Worm (Caenorhabditis elegans): ENCODE data around the gene dpy-18.

ce11 chrIII:11378910-11379309 lies 1.1 kb upstream of the dpy-18 start:
- TF ChIP-seq flt-1 (GFP tag; IDR thresholded peaks at IDR 0.05) (no peak), ztf-23 (GFP tag; IDR thresholded peaks at IDR 0.05) (no peak), cog-1 (tag; optimal IDR thresholded peaks at IDR 0.05) (no peak), klf-2 (GFP tag; conservative IDR thresholded peaks at IDR 0.05) (no peak), ref-1 (GFP tag; conservative IDR thresholded peaks at IDR 0.05) (no peak)
